Worm (Caenorhabditis elegans) whole organism, young adult: ENCODE data around the gene srh-34.

Experiments used
- B0019.2 ChIP-seq: fragments of 200-800 bp; sonication (Bioruptor generic); conservative IDR thresholded peaks from 2 replicates; pipeline ENCODE4 v1.3.6; 2022; ENCODE audit warnings: missing genetic modification reagents, missing genetic modification characterization, missing compliant biosample characterization
- F49E8.2 ChIP-seq: sonication (generic microtip); optimal IDR thresholded peaks from 3 replicates; lab custom pipeline; 2017; ENCODE audit warnings: missing genetic modification characterization, mild to moderate bottlenecking, missing compliant biosample characterization, antibody characterized with exemption, moderate library complexity; ENCODE audit not compliant: insufficient read depth
- K11D2.4 ChIP-seq: fragments of 200-800 bp; sonication (Bioruptor generic); IDR thresholded peaks from 2 replicates; pipeline ENCODE4 v1.3.6; 2022; ENCODE audit warnings: missing genetic modification reagents, missing genetic modification characterization, missing compliant biosample characterization
- K12H6.12 ChIP-seq: fragments of 200-800 bp; sonication (Bioruptor generic); optimal IDR thresholded peaks from 2 replicates; lab custom pipeline; 2018; ENCODE audit warnings: mild to moderate bottlenecking, missing genetic modification characterization, missing compliant biosample characterization
- Y53F4B.3 ChIP-seq: fragments of 200-800 bp; sonication (Bioruptor generic); IDR thresholded peaks from 2 replicates; pipeline ENCODE4 v1.3.6; 2022; ENCODE audit warnings: missing genetic modification reagents, missing genetic modification characterization, missing compliant biosample characterization
- Y67H2A.10 ChIP-seq: fragments of 200-800 bp; sonication (Bioruptor generic); conservative IDR thresholded peaks from 2 replicates; pipeline ENCODE4 v1.3.6; 2022; ENCODE audit warnings: missing genetic modification reagents, missing genetic modification characterization, missing compliant biosample characterization
- Y79H2A.3 ChIP-seq: fragments of 200-800 bp; sonication (Bioruptor generic); conservative IDR thresholded peaks from 2 replicates; pipeline ENCODE4 v1.3.6; 2022; ENCODE audit warnings: missing genetic modification reagents, missing genetic modification characterization, missing compliant biosample characterization
- aptf-3 ChIP-seq: fragments of 200-800 bp; sonication (Bioruptor generic); IDR thresholded peaks from 2 replicates; pipeline ENCODE4 v1.3.6; 2022; ENCODE audit warnings: missing genetic modification characterization, missing compliant biosample characterization
- ccch-3 ChIP-seq: fragments of 200-800 bp; sonication (Bioruptor generic); optimal IDR thresholded peaks from 2 replicates; lab custom pipeline; 2018; ENCODE audit warnings: mild to moderate bottlenecking, missing genetic modification characterization, missing compliant biosample characterization
- dpff-1 ChIP-seq: sonication (generic microtip); optimal IDR thresholded peaks from 2 replicates; lab custom pipeline; 2017; ENCODE audit warnings: mild to moderate bottlenecking, missing genetic modification characterization, missing compliant biosample characterization
- efl-1 ChIP-seq: fragments of 150-350 bp; optimal IDR thresholded peaks from 2 replicates; lab custom pipeline; 2014; ENCODE audit warnings: missing biosample characterization, missing genetic modification reagents, missing genetic modification characterization
- egl-18 ChIP-seq: fragments of 200-800 bp; sonication (Bioruptor generic); IDR thresholded peaks from 2 replicates; pipeline ENCODE4 v1.3.6; 2022; ENCODE audit warnings: missing genetic modification reagents, missing genetic modification characterization, missing compliant biosample characterization
- ekl-4 ChIP-seq: fragments of 200-800 bp; sonication (Bioruptor generic); IDR thresholded peaks from 2 replicates; pipeline ENCODE4 v1.3.6; 2022; ENCODE audit warnings: missing genetic modification reagents, missing genetic modification characterization, missing compliant biosample characterization
- ets-4 ChIP-seq: fragments of 200-800 bp; sonication (Bioruptor generic); optimal IDR thresholded peaks from 2 replicates; lab custom pipeline; 2018; ENCODE audit warnings: mild to moderate bottlenecking, missing genetic modification characterization, missing compliant biosample characterization
- fkh-3 ChIP-seq: sonication (generic microtip); optimal IDR thresholded peaks from 2 replicates; lab custom pipeline; 2016; ENCODE audit warnings: mild to moderate bottlenecking, missing genetic modification characterization, missing compliant biosample characterization
- gei-17 ChIP-seq: fragments of 200-800 bp; sonication (Bioruptor generic); optimal IDR thresholded peaks from 2 replicates; lab custom pipeline; 2018; ENCODE audit warnings: mild to moderate bottlenecking, missing genetic modification characterization, missing compliant biosample characterization
- him-1 ChIP-seq: sonication (generic microtip); optimal IDR thresholded peaks from 2 replicates; lab custom pipeline; 2016; ENCODE audit warnings: missing genotype, missing genetic modification reagents, missing genetic modification characterization, missing compliant biosample characterization
- hlh-26 ChIP-seq: fragments of 200-800 bp; sonication (Bioruptor generic); conservative IDR thresholded peaks from 2 replicates; pipeline ENCODE4 v1.3.6; 2022; ENCODE audit warnings: missing genetic modification reagents, missing genetic modification characterization, missing compliant biosample characterization
- hsf-1 ChIP-seq: fragments of 200-800 bp; sonication (Bioruptor generic); IDR thresholded peaks from 2 replicates; pipeline ENCODE4 v1.3.6; 2022; ENCODE audit warnings: missing genetic modification reagents, missing genetic modification characterization, missing compliant biosample characterization
- lin-40 ChIP-seq: sonication (generic microtip); optimal IDR thresholded peaks from 2 replicates; lab custom pipeline; 2016; ENCODE audit warnings: missing genetic modification characterization, mild to moderate bottlenecking, missing compliant biosample characterization, missing genotype, missing genetic modification reagents
- lin-54 ChIP-seq: fragments of 200-800 bp; sonication (Bioruptor generic); optimal IDR thresholded peaks from 2 replicates; lab custom pipeline; 2018; ENCODE audit warnings: mild to moderate bottlenecking, missing genetic modification characterization, missing compliant biosample characterization
- lir-1 ChIP-seq: fragments of 200-800 bp; sonication (Bioruptor generic); conservative IDR thresholded peaks from 2 replicates; pipeline ENCODE4 v1.3.6; 2022; ENCODE audit warnings: missing genetic modification reagents, missing genetic modification characterization, missing compliant biosample characterization
- madf-3 ChIP-seq: fragments of 200-800 bp; sonication (Bioruptor generic); IDR thresholded peaks from 2 replicates; pipeline ENCODE4 v1.3.6; 2022; ENCODE audit warnings: missing genetic modification reagents, missing genetic modification characterization, missing compliant biosample characterization
- madf-8 ChIP-seq: fragments of 200-800 bp; sonication (Bioruptor generic); conservative IDR thresholded peaks from 2 replicates; pipeline ENCODE4 v1.3.6; 2022; ENCODE audit warnings: missing genetic modification reagents, missing genetic modification characterization, missing compliant biosample characterization
- mel-28 ChIP-seq: sonication (generic microtip); optimal IDR thresholded peaks from 2 replicates; lab custom pipeline; 2016; ENCODE audit warnings: borderline replicate concordance, mild to moderate bottlenecking, missing genetic modification characterization, missing compliant biosample characterization
- nfyb-1 ChIP-seq: fragments of 200-800 bp; sonication (Bioruptor generic); IDR thresholded peaks from 2 replicates; pipeline ENCODE4 v1.3.6; 2022; ENCODE audit warnings: missing genetic modification reagents, missing genetic modification characterization, missing compliant biosample characterization
- nhr-179 ChIP-seq: sonication (generic microtip); optimal IDR thresholded peaks from 2 replicates; lab custom pipeline; 2016; ENCODE audit warnings: mild to moderate bottlenecking, missing genetic modification characterization, missing compliant biosample characterization
- nhr-80 ChIP-seq: sonication (generic microtip); optimal IDR thresholded peaks from 2 replicates; lab custom pipeline; 2016; ENCODE audit warnings: missing genetic modification characterization, missing compliant biosample characterization
- rcor-1 ChIP-seq: fragments of 200-800 bp; sonication (Bioruptor generic); IDR thresholded peaks from 2 replicates; pipeline ENCODE4 v1.3.6; 2022; ENCODE audit warnings: missing genetic modification reagents, missing genetic modification characterization, missing compliant biosample characterization
- repo-1 ChIP-seq: sonication (generic microtip); optimal IDR thresholded peaks from 2 replicates; lab custom pipeline; 2017; ENCODE audit warnings: mild to moderate bottlenecking, missing genetic modification characterization, missing compliant biosample characterization
- rpc-1 ChIP-seq, 2 experiments: fragments of 150-350 bp in 1 of 2; sonication (generic microtip) in 1 of 2; optimal IDR thresholded peaks; 2 replicates each; lab custom pipeline; 2014 to 2018; ENCODE audit warnings: missing biosample characterization in 1 of 2, missing genetic modification characterization in 1 of 2, missing genetic modification reagents in 1 of 2, missing genotype in 1 of 2
- sdz-38 ChIP-seq: sonication (generic microtip); optimal IDR thresholded peaks from 2 replicates; lab custom pipeline; 2016; ENCODE audit warnings: missing genotype, missing genetic modification characterization, missing compliant biosample characterization
- tbp1 ChIP-seq: fragments of 200-800 bp; sonication (Bioruptor generic); optimal IDR thresholded peaks from 2 replicates; lab custom pipeline; 2018; ENCODE audit warnings: mild to moderate bottlenecking, missing genetic modification characterization, missing compliant biosample characterization
- tbx-9 ChIP-seq: sonication (generic microtip); optimal IDR thresholded peaks from 2 replicates; lab custom pipeline; 2016; ENCODE audit warnings: borderline replicate concordance, missing genetic modification characterization, inconsistent platforms, missing compliant biosample characterization
- xnd-1 ChIP-seq: sonication (generic microtip); optimal IDR thresholded peaks from 2 replicates; lab custom pipeline; 2016; ENCODE audit warnings: missing genotype, missing genetic modification reagents, missing genetic modification characterization, missing compliant biosample characterization
- zfh-2 ChIP-seq: fragments of 200-800 bp; sonication (Bioruptor generic); conservative IDR thresholded peaks from 2 replicates; pipeline ENCODE4 v1.3.6; 2022; ENCODE audit warnings: missing genetic modification reagents, missing genetic modification characterization, missing compliant biosample characterization
- ztf-26 ChIP-seq: sonication (generic microtip); optimal IDR thresholded peaks from 2 replicates; lab custom pipeline; 2017; ENCODE audit warnings: missing genetic modification characterization, missing compliant biosample characterization
- ztf-3 ChIP-seq: fragments of 200-800 bp; sonication (Bioruptor generic); optimal IDR thresholded peaks from 2 replicates; lab custom pipeline; 2018; ENCODE audit warnings: mild to moderate bottlenecking, missing genetic modification characterization, missing compliant biosample characterization
- ztf-6 ChIP-seq: fragments of 200-800 bp; sonication (Bioruptor generic); IDR thresholded peaks from 2 replicates; pipeline ENCODE4 v1.3.6; 2022; ENCODE audit warnings: missing genetic modification reagents, missing genetic modification characterization, missing compliant biosample characterization

Gene srh-34

DNA sequence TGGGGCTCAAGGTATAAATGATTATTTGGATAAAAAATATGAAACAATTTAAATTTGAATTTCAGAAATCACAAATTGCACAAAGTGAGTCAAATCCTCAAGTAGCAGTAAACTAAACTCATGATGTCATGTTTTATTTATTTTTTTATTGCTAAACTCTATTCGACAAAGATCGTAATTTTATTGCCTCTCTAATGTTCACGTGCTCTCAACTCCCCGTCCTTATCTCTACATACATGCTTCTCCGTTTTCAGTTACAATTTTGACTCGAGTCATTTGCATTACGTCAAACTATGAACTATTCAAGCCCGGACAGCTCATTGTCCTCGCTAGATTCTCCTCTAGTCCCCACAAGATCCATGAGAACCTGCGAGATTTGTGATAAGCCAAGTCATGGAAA is 28.0 kb upstream of the srh-34 start, which contains the start of gene nhr-99 (continued):
- no peak for TF ChIP-seq K11D2.4

ce11 chrV:472589-472988 is 26.1 kb upstream of the srh-34 start, which contains the start of gene srt-31:
Gene srt-31 (plus strand): TSS chrV:472889.
- TF ChIP-seq egl-18 (GFP tag; lab: Robert Waterston, UW): no peak
- no peak for TF ChIP-seq F49E8.2 (tag; lab: Kevin White, UChicago)
- TF ChIP-seq ztf-26: no peak
- TF ChIP-seq mel-28: no peak
- no peak for TF ChIP-seq rcor-1
- no peak for TF ChIP-seq zfh-2 (GFP tag; lab: Robert Waterston, UW)
- no peak for TF ChIP-seq ztf-3 (GFP tag; lab: Kevin White, UChicago)
- no peak for TF ChIP-seq lir-1 (GFP tag; lab: Robert Waterston, UW)
- TF ChIP-seq nfyb-1 (GFP tag; lab: Robert Waterston, UW): no peak
- no peak for TF ChIP-seq ztf-6 (GFP tag; lab: Robert Waterston, UW)

ce11 chrV:468460-468859 is 22.0 kb upstream of the srh-34 start, which contains the start of gene srbc-57:
Gene srbc-57 (minus strand): TSS chrV:468560.
- TF ChIP-seq Y67H2A.10 (GFP tag; lab: Robert Waterston, UW) (no peak), madf-8 (GFP tag; lab: Robert Waterston, UW) (no peak), hsf-1 (GFP tag; lab: Robert Waterston, UW) (no peak), egl-18 (GFP tag; lab: Robert Waterston, UW) (no peak), ccch-3 (GFP tag; lab: Kevin White, UChicago) (no peak), Y53F4B.3 (no peak), rpc-1 (optimal IDR thresholded peaks at IDR 0.05; lab: Kevin White, UChicago) (no peak), rpc-1 (tag; optimal IDR thresholded peaks at IDR 0.05; lab: Kevin White, UChicago) (no peak), repo-1 (tag; lab: Kevin White, UChicago) (no peak), aptf-3 (GFP tag; lab: Robert Waterston, UW) (no peak), ets-4 (no peak), him-1 (tag; lab: Kevin White, UChicago) (no peak), fkh-3 (tag; lab: Kevin White, UChicago) (no peak), B0019.2 (GFP tag; lab: Robert Waterston, UW) (no peak), efl-1 (no peak), zfh-2 (GFP tag; lab: Robert Waterston, UW) (no peak), nhr-80 (no peak), nhr-179 (tag; lab: Kevin White, UChicago) (no peak)

- no peak for TF ChIP-seq ekl-4 (GFP tag; lab: Robert Waterston, UW)
- no peak for TF ChIP-seq fkh-3 (tag; lab: Kevin White, UChicago)
Observed at ce11 chrV:467507-467906, 21.0 kb upstream of the srh-34 start.

DNA sequence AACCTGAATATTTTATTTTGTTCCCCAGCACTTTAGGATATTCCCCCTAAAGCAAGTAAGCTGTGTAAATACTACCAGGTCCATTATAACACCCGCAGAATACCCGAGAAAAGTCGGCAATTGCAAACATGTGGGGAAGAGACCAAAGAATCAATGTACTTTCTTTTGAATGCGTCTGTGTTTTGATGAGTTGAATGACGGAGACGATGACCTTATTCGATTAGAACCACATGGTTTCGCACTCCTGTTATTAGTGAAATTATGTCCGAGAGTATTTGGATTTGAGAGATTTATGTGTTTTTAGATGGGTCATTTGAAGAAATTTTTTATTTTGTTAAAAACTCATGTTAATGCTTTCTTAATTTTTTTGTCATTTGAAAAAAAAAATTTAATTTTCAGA is 18.9 kb upstream of the srh-34 start:
- TF ChIP-seq rpc-1 (optimal IDR thresholded peaks at IDR 0.05; lab: Kevin White, UChicago) (no peak), rpc-1 (tag; optimal IDR thresholded peaks at IDR 0.05; lab: Kevin White, UChicago) (no peak), tbx-9 (tag; lab: Kevin White, UChicago) (no peak), lin-54 (no peak), lin-40 (tag; lab: Kevin White, UChicago) (no peak), ztf-6 (GFP tag; lab: Robert Waterston, UW) (no peak), tbp1 (no peak), K12H6.12 (tag; lab: Kevin White, UChicago) (no peak), madf-3 (no peak), B0019.2 (GFP tag; lab: Robert Waterston, UW) (no peak), dpff-1 (no peak), hlh-26 (no peak), gei-17 (GFP tag; lab: Kevin White, UChicago) (no peak), sdz-38 (no peak), Y79H2A.3 (GFP tag; lab: Robert Waterston, UW) (no peak), xnd-1 (tag; lab: Kevin White, UChicago) (no peak)
